Fruit fly (Drosophila melanogaster) whole organism, wandering third instar larva: Measurements from ENCODE around the gene Elovl7.

Source experiments
- Abd-B ChIP-seq: fragments of >200 bp; optimal IDR thresholded peaks from 2 replicates; lab custom pipeline; 2017; ENCODE audit warnings: missing biosample characterization, missing genetic modification characterization
- CG32264 ChIP-seq: fragments of 200-800 bp; sonication (Bioruptor generic); optimal IDR thresholded peaks from 2 replicates; lab custom pipeline; 2016; ENCODE audit warnings: missing biosample characterization, missing genetic modification characterization
- CG9705 ChIP-seq: fragments of 200-800 bp; sonication (Bioruptor generic); optimal IDR thresholded peaks from 2 replicates; lab custom pipeline; 2018; ENCODE audit warnings: missing biosample characterization, mild to moderate bottlenecking, missing genetic modification characterization
- CrebA ChIP-seq: fragments of 200-800 bp; sonication (Bioruptor generic); optimal IDR thresholded peaks from 2 replicates; lab custom pipeline; 2016; ENCODE audit warnings: missing biosample characterization, mild to moderate bottlenecking, missing genetic modification characterization, borderline replicate concordance
- Dfd ChIP-seq: fragments of >200 bp; optimal IDR thresholded peaks from 2 replicates; lab custom pipeline; 2017; ENCODE audit warnings: missing biosample characterization, missing genetic modification characterization
- Dif ChIP-seq: fragments of 200-275, 200-300 bp; sonication (Bioruptor generic); optimal IDR thresholded peaks from 2 replicates; lab custom pipeline; 2018; ENCODE audit warnings: missing biosample characterization, missing genetic modification characterization; ENCODE audit not compliant: partially characterized antibody
- GATAd ChIP-seq: sonication (Bioruptor generic); optimal IDR thresholded peaks from 2 replicates; lab custom pipeline; 2016; ENCODE audit warnings: missing biosample characterization, missing genetic modification characterization
- HLH106 ChIP-seq: fragments of 200-800 bp; optimal IDR thresholded peaks from 3 replicates; lab custom pipeline; 2019; ENCODE audit warnings: missing biosample characterization, mild to moderate bottlenecking, missing genetic modification characterization, moderate library complexity
- Hnf4 ChIP-seq: fragments of 200-800 bp; sonication (Bioruptor generic); optimal IDR thresholded peaks from 2 replicates; lab custom pipeline; 2016; ENCODE audit warnings: missing biosample characterization, mild to moderate bottlenecking, missing genetic modification characterization
- Hr78 ChIP-seq: fragments of >200 bp; optimal IDR thresholded peaks from 2 replicates; lab custom pipeline; 2017; ENCODE audit warnings: missing biosample characterization, missing genetic modification characterization
- Hr83 ChIP-seq: fragments of 200-300 bp; sonication (Bioruptor generic); optimal IDR thresholded peaks from 2 replicates; lab custom pipeline; 2016; ENCODE audit warnings: missing biosample characterization, mild to moderate bottlenecking, missing genetic modification characterization, moderate library complexity; ENCODE audit not compliant: poor library complexity, severe bottlenecking
- Jra ChIP-seq: sonication (Bioruptor generic); optimal IDR thresholded peaks from 2 replicates; lab custom pipeline; 2016; ENCODE audit warnings: missing biosample characterization, missing genetic modification characterization
- Mio ChIP-seq: sonication (Bioruptor generic); optimal IDR thresholded peaks from 2 replicates; lab custom pipeline; 2016; ENCODE audit warnings: missing biosample characterization, missing genetic modification characterization
- Myc ChIP-seq: fragments of >200 bp; optimal IDR thresholded peaks from 2 replicates; lab custom pipeline; 2017
- N ChIP-seq: fragments of >200 bp; optimal IDR thresholded peaks from 2 replicates; lab custom pipeline; 2018; ENCODE audit warnings: missing biosample characterization, missing external identifiers, missing genetic modification characterization
- OdsH ChIP-seq: fragments of 200-800 bp; sonication (Bioruptor generic); optimal IDR thresholded peaks from 2 replicates; lab custom pipeline; 2016; ENCODE audit warnings: missing biosample characterization, mild to moderate bottlenecking, missing genetic modification characterization
- Rel ChIP-seq, 2 experiments: fragments of 200-800 bp; sonication (Bioruptor generic) in 1 of 2; optimal IDR thresholded peaks; 2 replicates in 1 of 2; 3 replicates in 1 of 2; lab custom pipeline; 2016 to 2019; ENCODE audit warnings: mild to moderate bottlenecking in 2 of 2, missing biosample characterization in 2 of 2, missing genetic modification characterization in 2 of 2, moderate library complexity in 1 of 2
- Sp1 ChIP-seq: fragments of 200-800 bp; sonication (Bioruptor generic); optimal IDR thresholded peaks from 3 replicates; lab custom pipeline; 2019; ENCODE audit warnings: missing biosample characterization, mild to moderate bottlenecking, missing genetic modification characterization, moderate library complexity
- Vsx2 ChIP-seq: fragments of 200-300, 225-300 bp; sonication (Bioruptor generic); optimal IDR thresholded peaks from 2 replicates; lab custom pipeline; 2018; ENCODE audit warnings: missing biosample characterization, missing genetic modification characterization; ENCODE audit not compliant: partially characterized antibody
- br ChIP-seq: fragments of 200-800 bp; sonication (Bioruptor generic); optimal IDR thresholded peaks from 2 replicates; lab custom pipeline; 2016; ENCODE audit warnings: missing biosample characterization, missing genetic modification characterization
- brk ChIP-seq: fragments of 200-800 bp; sonication (Bioruptor generic); optimal IDR thresholded peaks from 2 replicates; lab custom pipeline; 2016; ENCODE audit warnings: missing biosample characterization, mild to moderate bottlenecking, missing genetic modification characterization
- dl ChIP-seq, 2 experiments: fragments of 175-275, 200-275 bp in 1 of 2; fragments of 200-275 bp in 1 of 2; sonication (Bioruptor generic); optimal IDR thresholded peaks; lab custom pipeline; 2018; ENCODE audit warnings: mild to moderate bottlenecking in 2 of 2, missing biosample characterization in 2 of 2, missing genetic modification characterization in 2 of 2, moderate library complexity in 2 of 2; ENCODE audit not compliant: partially characterized antibody in 2 of 2, insufficient read depth in 1 of 2
- dmrt93B ChIP-seq: fragments of 200-800 bp; sonication (Bioruptor generic); optimal IDR thresholded peaks from 2 replicates; lab custom pipeline; 2018; ENCODE audit warnings: missing biosample characterization, mild to moderate bottlenecking, missing genetic modification characterization
- dsf ChIP-seq: sonication (Bioruptor generic); optimal IDR thresholded peaks from 2 replicates; lab custom pipeline; 2016; ENCODE audit warnings: missing biosample characterization, missing genetic modification characterization, borderline replicate concordance
- ey ChIP-seq: fragments of 200-800 bp; sonication (Bioruptor generic); optimal IDR thresholded peaks from 2 replicates; lab custom pipeline; 2016; ENCODE audit warnings: missing biosample characterization, missing genetic modification characterization
- foxo ChIP-seq, 2 experiments: fragments of 200-800 bp; sonication (Bioruptor generic); optimal IDR thresholded peaks; 2 replicates in 1 of 2; 3 replicates in 1 of 2; lab custom pipeline; 2016 to 2017; ENCODE audit warnings: missing biosample characterization in 2 of 2, missing genetic modification characterization in 2 of 2
- fru ChIP-seq: fragments of 200-800 bp; sonication (Bioruptor generic); optimal IDR thresholded peaks from 3 replicates; lab custom pipeline; 2016; ENCODE audit warnings: missing biosample characterization, mild to moderate bottlenecking, missing genetic modification characterization
- h ChIP-seq: fragments of 200-800 bp; sonication (Bioruptor generic); optimal IDR thresholded peaks from 3 replicates; lab custom pipeline; 2016; ENCODE audit warnings: missing biosample characterization, mild to moderate bottlenecking, missing genetic modification characterization
- jim ChIP-seq: fragments of 175-275, 200-325 bp; sonication (Bioruptor generic); optimal IDR thresholded peaks from 2 replicates; lab custom pipeline; 2016; ENCODE audit warnings: missing biosample characterization, mild to moderate bottlenecking, missing genetic modification characterization
- lola ChIP-seq: fragments of >200 bp; optimal IDR thresholded peaks from 2 replicates; lab custom pipeline; 2017; ENCODE audit warnings: missing biosample characterization, missing genetic modification characterization
- pan ChIP-seq: fragments of >200 bp; optimal IDR thresholded peaks from 2 replicates; lab custom pipeline; 2017
- psq ChIP-seq: fragments of 200-800 bp; sonication (Bioruptor generic); optimal IDR thresholded peaks from 3 replicates; lab custom pipeline; 2017; ENCODE audit warnings: missing biosample characterization, mild to moderate bottlenecking, missing genetic modification characterization, moderate library complexity
- rgr ChIP-seq: fragments of 200-800 bp; sonication (Bioruptor generic); optimal IDR thresholded peaks from 3 replicates; lab custom pipeline; 2016; ENCODE audit warnings: missing biosample characterization, mild to moderate bottlenecking, missing genetic modification characterization
- sv ChIP-seq: fragments of 200-800 bp; sonication (Bioruptor generic); optimal IDR thresholded peaks from 3 replicates; lab custom pipeline; 2016; ENCODE audit warnings: missing biosample characterization, missing genetic modification characterization
- tai ChIP-seq: sonication (Bioruptor generic); optimal IDR thresholded peaks from 2 replicates; lab custom pipeline; 2016; ENCODE audit warnings: missing biosample characterization, missing genetic modification characterization
- usp ChIP-seq: fragments of >200 bp; optimal IDR thresholded peaks from 2 replicates; lab custom pipeline; 2017; ENCODE audit warnings: missing biosample characterization, missing genetic modification characterization
- woc ChIP-seq: sonication (Bioruptor generic); optimal IDR thresholded peaks from 2 replicates; lab custom pipeline; 2016; ENCODE audit warnings: missing biosample characterization, mild to moderate bottlenecking, missing genetic modification characterization

The Elovl7 gene

DNA sequence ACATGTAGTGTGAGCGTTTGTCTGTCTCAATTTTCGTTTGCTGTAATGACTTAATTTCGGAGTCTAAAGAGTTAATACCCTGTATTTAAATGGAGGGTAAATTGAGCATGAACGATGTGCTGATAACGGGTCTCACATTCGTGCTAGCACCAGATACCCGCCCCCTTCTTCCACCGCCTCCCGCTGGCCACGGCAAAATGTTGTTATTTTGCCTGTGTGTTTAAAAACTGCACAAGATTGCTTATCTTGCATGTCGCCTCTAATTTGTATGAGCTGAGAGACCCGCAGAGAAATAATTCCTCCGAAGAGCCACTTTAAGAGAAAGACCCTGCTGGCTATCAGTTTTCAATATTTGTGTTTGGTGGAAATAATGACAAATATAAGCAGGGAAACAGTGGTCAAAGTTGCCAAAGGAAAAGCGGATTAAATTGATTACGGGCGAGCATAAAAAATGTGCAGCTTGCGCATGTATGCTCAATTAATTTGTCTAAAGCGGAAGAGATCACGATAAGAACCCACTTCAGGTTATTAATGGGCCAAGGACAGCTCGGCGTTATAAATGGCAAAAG, 30.8 kb downstream of the Elovl7 start:
- TF ChIP-seq foxo (GFP tag; optimal IDR thresholded peaks at IDR 0.05; lab: Kevin White, UChicago), result no peak
- TF ChIP-seq fru (GFP tag; lab: Kevin White, UChicago), result peak; percentile 23
- TF ChIP-seq woc (GFP tag; lab: Kevin White, UChicago), result no peak
- TF ChIP-seq psq (GFP tag; lab: Kevin White, UChicago), result peak; percentile 33
- TF ChIP-seq Dif (GFP tag; lab: Kevin White, UChicago), result peak; percentile 60
- no peak for TF ChIP-seq brk (GFP tag; lab: Kevin White, UChicago)
- peak; percentile 29 for TF ChIP-seq br (GFP tag; lab: Kevin White, UChicago)

DNA sequence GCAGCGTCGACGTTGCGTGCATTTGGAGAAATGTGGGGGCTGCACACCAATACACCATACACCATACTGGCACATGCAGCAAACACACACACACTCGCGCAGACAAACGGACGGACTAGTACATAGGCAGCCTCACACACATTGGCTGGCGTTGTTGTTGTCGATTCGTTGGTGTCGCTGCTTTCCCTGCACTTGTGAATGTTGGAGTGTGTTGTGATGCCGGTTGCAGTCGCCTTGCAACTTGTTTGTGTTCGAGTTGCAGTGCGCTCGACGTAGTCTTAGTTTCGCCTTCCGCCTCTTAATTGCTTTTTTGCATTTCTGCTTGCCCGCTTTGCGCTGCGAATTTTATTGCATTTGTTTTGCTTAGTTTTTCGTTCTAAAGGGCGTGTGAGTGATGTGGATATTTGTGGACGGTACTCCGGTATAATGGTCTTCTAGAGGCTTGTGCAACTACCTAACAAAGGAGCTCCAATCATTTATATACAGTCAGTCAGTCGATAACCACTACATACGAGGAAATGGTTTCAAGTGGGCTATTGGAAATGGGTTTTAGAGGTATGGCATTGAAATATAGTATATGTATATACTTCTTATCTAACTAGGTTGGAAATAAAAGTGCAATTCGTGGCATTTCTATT, 32.0 kb downstream of the Elovl7 start:
- TF ChIP-seq N (GFP tag; lab: Kevin White, UChicago) (peak; percentile 73), Myc (lab: Kevin White, UChicago) (no peak), Dif (GFP tag; lab: Kevin White, UChicago) (peak; percentile 8), Vsx2 (no peak), br (GFP tag; lab: Kevin White, UChicago) (no peak), Rel (GFP tag; optimal IDR thresholded peaks at IDR 0.05; lab: Kevin White, UChicago) (no peak), Rel (tag; optimal IDR thresholded peaks at IDR 0.05; lab: Kevin White, UChicago) (peak; percentile 34), HLH106 (no peak), brk (GFP tag; lab: Kevin White, UChicago) (no peak), fru (GFP tag; lab: Kevin White, UChicago) (no peak), CrebA (GFP tag; lab: Kevin White, UChicago) (peak; percentile 57), dl (GFP tag; optimal IDR thresholded peaks at IDR 0.05; lab: Kevin White, UChicago; ENCODE audit: insufficient read depth in 1 of 2, partially characterized antibody in 2 of 2) (peak; percentile 48 to 65)
- TF ChIP-seq, all 38 proteins: peak for 5

DNA sequence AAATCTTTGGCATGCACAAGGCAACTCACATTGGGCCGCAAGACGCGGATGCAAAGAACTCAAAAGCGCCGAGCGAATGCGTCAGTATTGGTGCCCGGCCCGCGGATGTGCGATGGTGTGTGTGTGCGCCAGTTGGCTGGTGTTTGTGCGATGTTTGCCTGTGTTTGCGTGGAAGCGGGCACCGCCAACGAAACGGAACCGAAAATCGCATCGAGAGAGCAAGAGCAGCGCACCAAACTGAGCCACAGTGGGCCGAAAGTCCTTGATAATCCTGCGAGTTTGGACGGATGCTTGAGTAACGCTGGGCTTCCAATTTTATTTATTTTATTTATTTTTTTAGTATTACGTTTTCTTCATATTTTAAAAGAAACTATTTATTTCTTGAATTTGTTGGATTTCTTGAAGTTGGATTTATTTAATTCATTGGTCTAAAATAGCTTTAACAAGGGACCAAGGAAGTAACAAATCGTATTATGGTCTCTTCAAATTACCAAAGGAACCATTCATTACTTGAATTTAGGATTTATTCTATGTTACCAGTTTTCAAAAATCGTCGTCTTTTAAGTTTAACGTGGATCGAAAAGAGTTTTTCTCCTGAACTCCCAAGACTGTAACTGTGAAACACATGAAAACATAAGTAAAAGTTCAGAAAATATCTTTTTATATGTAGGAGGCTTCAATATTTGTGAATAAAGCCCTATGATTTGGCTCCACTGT, 32.7 kb downstream of the Elovl7 start:
- TF ChIP-seq Myc (lab: Kevin White, UChicago) (no peak), CG32264 (GFP tag; lab: Kevin White, UChicago) (no peak), dsf (GFP tag; lab: Kevin White, UChicago) (no peak), brk (GFP tag; lab: Kevin White, UChicago) (no peak), Dfd (GFP tag; lab: Kevin White, UChicago) (no peak), Sp1 (GFP tag; lab: Kevin White, UChicago) (peak; percentile 67), Hnf4 (GFP tag; lab: Kevin White, UChicago) (no peak), ey (GFP tag; lab: Kevin White, UChicago) (peak; percentile 11), lola (GFP tag; lab: Kevin White, UChicago) (no peak), jim (GFP tag; lab: Kevin White, UChicago) (no peak), Mio (GFP tag; lab: Kevin White, UChicago) (no peak), Hr78 (no peak), dl (GFP tag; optimal IDR thresholded peaks at IDR 0.05; lab: Kevin White, UChicago; ENCODE audit: insufficient read depth in 1 of 2, partially characterized antibody in 2 of 2) (peak in 1 of 2 experiments; percentile 32), dmrt93B (GFP tag; lab: Kevin White, UChicago) (peak; percentile 61), Rel (GFP tag; optimal IDR thresholded peaks at IDR 0.05; lab: Kevin White, UChicago) (peak; percentile 11), Rel (tag; optimal IDR thresholded peaks at IDR 0.05; lab: Kevin White, UChicago) (no peak), h (GFP tag; lab: Kevin White, UChicago) (peak; percentile 15), N (GFP tag; lab: Kevin White, UChicago) (peak; percentile 59), GATAd (no peak), usp (no peak), br (GFP tag; lab: Kevin White, UChicago) (no peak), Abd-B (GFP tag; lab: Kevin White, UChicago) (no peak), Dif (GFP tag; lab: Kevin White, UChicago) (peak; percentile 9), psq (GFP tag; lab: Kevin White, UChicago) (peak; percentile 61), tai (GFP tag; lab: Kevin White, UChicago) (no peak), fru (GFP tag; lab: Kevin White, UChicago) (peak; percentile 45), sv (GFP tag; lab: Kevin White, UChicago) (peak; percentile 8), CG9705 (peak; percentile 1), pan (lab: Kevin White, UChicago) (no peak), Hr83 (GFP tag; lab: Kevin White, UChicago) (peak; percentile 48), CrebA (GFP tag; lab: Kevin White, UChicago) (peak; percentile 20), rgr (GFP tag; lab: Kevin White, UChicago) (peak; percentile 39), OdsH (GFP tag; lab: Kevin White, UChicago) (peak; percentile 37), Jra (no peak), HLH106 (peak; percentile 66), Vsx2 (no peak), foxo (GFP tag; optimal IDR thresholded peaks at IDR 0.05; lab: Kevin White, UChicago) (peak in 1 of 2 experiments; percentile 72), woc (GFP tag; lab: Kevin White, UChicago) (peak; percentile 61)
